Fruit fly (Drosophila melanogaster) whole organism, prepupa: ENCODE measurements around the gene CG16721.

Source experiments
- CG11294 ChIP-seq: fragments of 200-800 bp; sonication (Bioruptor generic); IDR thresholded peaks from 2 replicates; pipeline ENCODE4 v1.3.6; 2022; ENCODE audit warnings: missing biosample characterization, missing genetic modification characterization
- CG3032 ChIP-seq: fragments of 200-800 bp; optimal IDR thresholded peaks from 2 replicates; lab custom pipeline; 2019; ENCODE audit warnings: missing biosample characterization, mild to moderate bottlenecking, missing genetic modification characterization, moderate library complexity
- CG9139 ChIP-seq: fragments of 200-800 bp; sonication (Bioruptor generic); optimal IDR thresholded peaks from 3 replicates; lab custom pipeline; 2017; ENCODE audit warnings: missing biosample characterization, mild to moderate bottlenecking, missing genetic modification characterization
- Eip75B ChIP-seq: fragments of 200-800 bp; sonication (Bioruptor generic); optimal IDR thresholded peaks from 3 replicates; lab custom pipeline; 2016; ENCODE audit warnings: missing biosample characterization, missing genetic modification characterization
- Ets96B ChIP-seq: fragments of 200-800 bp; optimal IDR thresholded peaks from 2 replicates; lab custom pipeline; 2019; ENCODE audit warnings: missing biosample characterization, mild to moderate bottlenecking, missing genetic modification characterization, moderate library complexity
- acj6 ChIP-seq: fragments of 200-800 bp; sonication (Bioruptor generic); optimal IDR thresholded peaks from 3 replicates; lab custom pipeline; 2016; ENCODE audit warnings: missing biosample characterization, missing genetic modification characterization
- eg ChIP-seq: fragments of 200-800 bp; sonication (Bioruptor generic); IDR thresholded peaks from 3 replicates; pipeline ENCODE4 v1.3.6; 2022; ENCODE audit warnings: missing biosample characterization, missing genetic modification characterization
- salr ChIP-seq, 2 experiments: fragments of 200-800 bp; sonication (Bioruptor generic); optimal IDR thresholded peaks; 3 replicates each; lab custom pipeline; 2016 to 2018; ENCODE audit warnings: missing biosample characterization in 2 of 2, missing genetic modification characterization in 2 of 2, mild to moderate bottlenecking in 1 of 2

DNA sequence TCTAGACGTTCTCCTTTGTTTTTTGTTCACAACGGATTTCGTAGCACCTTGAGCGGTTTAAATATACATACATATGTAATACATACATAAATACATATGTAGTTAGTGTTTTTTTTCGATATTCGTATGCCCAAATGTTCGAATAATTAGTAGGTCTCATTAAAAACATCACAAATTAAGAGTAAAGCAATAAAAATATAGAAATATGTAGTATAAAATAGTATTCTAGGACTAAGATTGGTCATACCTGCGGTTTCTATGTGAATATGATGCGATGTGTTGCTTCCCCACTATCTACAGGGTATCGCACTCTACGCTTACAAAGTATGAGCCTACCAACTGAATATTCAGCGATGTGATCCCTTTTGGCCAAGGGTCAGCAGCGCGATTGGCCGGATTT lies 25.8 kb downstream of the CG16721 start, which contains the start of gene CG4020:
- no peak for TF ChIP-seq CG3032 (tag; lab: Kevin White, UChicago)
- TF ChIP-seq CG9139 (GFP tag; lab: Kevin White, UChicago), result no peak
- no peak for TF ChIP-seq salr (GFP tag; optimal IDR thresholded peaks at IDR 0.05; lab: Kevin White, UChicago)
- no peak for TF ChIP-seq Eip75B (GFP tag; lab: Kevin White, UChicago)
- no peak for TF ChIP-seq Ets96B
- no peak for TF ChIP-seq eg (GFP tag; lab: Robert Waterston, UW)
- no peak for TF ChIP-seq CG11294 (GFP tag; lab: Robert Waterston, UW)
- TF ChIP-seq acj6 (GFP tag; lab: Kevin White, UChicago), result no peak
